Fruit fly (Drosophila melanogaster): ENCODE data around the gene Rpt2.

The Rpt2 gene

DNA sequence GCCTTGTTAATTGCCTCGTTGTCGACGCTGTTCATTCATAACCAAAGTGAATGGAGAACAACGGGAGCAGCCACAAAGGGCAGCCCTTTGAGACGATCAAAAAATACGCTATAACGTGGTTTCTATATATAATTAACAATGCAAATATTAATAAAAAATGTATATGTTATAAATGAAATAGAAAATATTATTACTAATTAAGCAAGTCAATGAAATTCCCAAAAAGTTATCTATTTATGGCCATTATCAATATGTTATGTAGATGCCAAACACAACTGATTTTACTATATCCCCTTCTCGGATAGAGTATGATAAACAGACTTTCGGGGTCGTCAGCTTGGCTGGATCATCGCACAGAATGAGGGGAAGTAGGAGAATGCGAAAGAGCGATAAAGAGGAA lies 38.1 kb upstream of the Rpt2 start (continued):
- TF ChIP-seq ATbp (GFP tag; optimal IDR thresholded peaks at IDR 0.05) (peak; percentile 56), CG11247 (GFP tag; IDR thresholded peaks at IDR 0.05) (no peak), tap (tag; optimal IDR thresholded peaks at IDR 0.05) (peak; percentile 57), CG4328 (GFP tag; optimal IDR thresholded peaks at IDR 0.05) (peak; percentile 9), CG2875 (GFP tag; optimal IDR thresholded peaks at IDR 0.05) (no peak), CG4730 (GFP tag; IDR thresholded peaks at IDR 0.05) (0 out of 2 replicates have a peak, but pooled peaks have one; percentile 40), CG1024 (GFP tag; IDR thresholded peaks at IDR 0.05) (0 out of 2 replicates have a peak, but pooled peaks have one; percentile 27), peb (GFP tag; IDR thresholded peaks at IDR 0.05) (no peak), maf-S (GFP tag; optimal IDR thresholded peaks at IDR 0.05) (no peak), ranshi (GFP tag; IDR thresholded peaks at IDR 0.05) (peak; percentile 26; the same call in 1 of the 2 replicates), CG16813 (GFP tag; IDR thresholded peaks at IDR 0.05; ENCODE audit: partially characterized antibody) (no peak), HmgZ (tag; optimal IDR thresholded peaks at IDR 0.05) (no peak), CG1832 (GFP tag; optimal IDR thresholded peaks at IDR 0.05) (no peak), H15 (GFP tag; IDR thresholded peaks at IDR 0.05) (no peak), D19A (tag; optimal IDR thresholded peaks at IDR 0.05) (peak; percentile 95), dimm (GFP tag; IDR thresholded peaks at IDR 0.05) (no peak), CG14050 (GFP tag; IDR thresholded peaks at IDR 0.05) (peak; percentile 20; the same call in 1 of the 3 replicates), klu (GFP tag; IDR thresholded peaks at IDR 0.05) (peak; percentile 49; the same call in 1 of the 2 replicates), CTCF (GFP tag; optimal IDR thresholded peaks at IDR 0.05) (no peak), chm (GFP tag; IDR thresholded peaks at IDR 0.05) (no peak), Awh (GFP tag; IDR thresholded peaks at IDR 0.05) (peak; percentile 46; the same call in 1 of the 2 replicates), gem (tag; optimal IDR thresholded peaks at IDR 0.05) (peak; percentile 77), CG10267 (tag; optimal IDR thresholded peaks at IDR 0.05) (peak; percentile 21), CG1792 (GFP tag; optimal IDR thresholded peaks at IDR 0.05) (no peak), cg (GFP tag; optimal IDR thresholded peaks at IDR 0.05) (no peak), p53 (GFP tag; optimal IDR thresholded peaks at IDR 0.05) (no peak), CG14014 (GFP tag; IDR thresholded peaks at IDR 0.05) (peak; percentile 30; the same call in 1 of the 2 replicates), E2f1 (GFP tag; IDR thresholded peaks at IDR 0.05) (0 out of 2 replicates have a peak, but pooled peaks have one; percentile 25), h (optimal IDR thresholded peaks at IDR 0.05) (no peak), gcm2 (GFP tag; optimal IDR thresholded peaks at IDR 0.05) (no peak), CG3995 (GFP tag; optimal IDR thresholded peaks at IDR 0.05) (no peak), lab (GFP tag; optimal IDR thresholded peaks at IDR 0.05) (peak; percentile 65), mirr (GFP tag; optimal IDR thresholded peaks at IDR 0.05) (no peak), eve (GFP tag; optimal IDR thresholded peaks at IDR 0.05) (no peak), bbx (GFP tag; IDR thresholded peaks at IDR 0.05; ENCODE audit: partially characterized antibody) (no peak), cato (GFP tag; optimal IDR thresholded peaks at IDR 0.05; ENCODE audit: borderline replicate concordance) (no peak), Dp (GFP tag; optimal IDR thresholded peaks at IDR 0.05) (no peak), CG12071 (GFP tag; optimal IDR thresholded peaks at IDR 0.05) (no peak), az2 (GFP tag; optimal IDR thresholded peaks at IDR 0.05) (peak; percentile 5), CG16779 (GFP tag; IDR thresholded peaks at IDR 0.05) (no peak), zf30C (GFP tag; optimal IDR thresholded peaks at IDR 0.05) (no peak), CG8359 (GFP tag; optimal IDR thresholded peaks at IDR 0.05; ENCODE audit: borderline replicate concordance) (no peak), CG6175 (GFP tag; IDR thresholded peaks at IDR 0.05) (no peak), ham (GFP tag; IDR thresholded peaks at IDR 0.05) (no peak), CG12659 (GFP tag; optimal IDR thresholded peaks at IDR 0.05) (peak; percentile 53), CG4404 (GFP tag; IDR thresholded peaks at IDR 0.05) (no peak), CG10431 (GFP tag; optimal IDR thresholded peaks at IDR 0.05) (no peak), lmd (GFP tag; IDR thresholded peaks at IDR 0.05) (peak; percentile 65), CG4424 (GFP tag; optimal IDR thresholded peaks at IDR 0.05) (peak; percentile 28), CG2199 (GFP tag; IDR thresholded peaks at IDR 0.05) (no peak), Dref (GFP tag; IDR thresholded peaks at IDR 0.05) (no peak), HmgD (GFP tag; optimal IDR thresholded peaks at IDR 0.05) (no peak), ind (GFP tag; optimal IDR thresholded peaks at IDR 0.05) (peak; percentile 26)

Data from whole organism, embryonic.